Fruit fly (Drosophila melanogaster): ENCODE data around the gene ChAT.

- TF ChIP-seq Sox15 (GFP tag; optimal IDR thresholded peaks at IDR 0.05): no peak
- no peak for TF ChIP-seq eg (GFP tag; IDR thresholded peaks at IDR 0.05)
- no peak for TF ChIP-seq Eip75B (GFP tag; optimal IDR thresholded peaks at IDR 0.05)
- TF ChIP-seq CG7368 (GFP tag; optimal IDR thresholded peaks at IDR 0.05): no peak
- TF ChIP-seq net (GFP tag; optimal IDR thresholded peaks at IDR 0.05): no peak
- no peak for TF ChIP-seq CG6854 (GFP tag; optimal IDR thresholded peaks at IDR 0.05)
- no peak for TF ChIP-seq cyc (GFP tag; optimal IDR thresholded peaks at IDR 0.05)
- no peak for TF ChIP-seq fd59A (GFP tag; optimal IDR thresholded peaks at IDR 0.05)
Observed at dm6 chr3R:18680332-18680731, 25.0 kb upstream of the ChAT start, which contains the start of the genes CG46318 and ChT.
